Fruit fly (Drosophila melanogaster) whole organism, embryonic: ENCODE data around the gene CG18262.
A peak's percentile ranks its signal among the peaks of the same experiment; 100 is the strongest.

Source experiments
- Asciz ChIP-seq: fragments of 200-800 bp; sonication (Bioruptor generic); optimal IDR thresholded peaks from 2 replicates; lab custom pipeline; 2017; ENCODE audit warnings: missing biosample characterization, mild to moderate bottlenecking, missing genetic modification characterization, missing genetic modification reagents
- Awh ChIP-seq: fragments of 200-800 bp; sonication (Bioruptor generic); IDR thresholded peaks from 2 replicates; pipeline ENCODE4, ENCODE4 v1.3.6; 2022; ENCODE audit warnings: missing biosample characterization, missing genetic modification characterization
- CG1024 ChIP-seq: fragments of 200-800 bp; sonication (Bioruptor generic); IDR thresholded peaks from 2 replicates; pipeline ENCODE4 v1.3.6; 2022; ENCODE audit warnings: missing biosample characterization, missing genetic modification characterization
- CG10565 ChIP-seq: fragments of 200-800 bp; sonication (Bioruptor generic); optimal IDR thresholded peaks from 3 replicates; lab custom pipeline; 2016; ENCODE audit warnings: missing biosample characterization, mild to moderate bottlenecking, missing genetic modification characterization
- CG12155 ChIP-seq: fragments of 200-800 bp; sonication (Bioruptor generic); optimal IDR thresholded peaks from 3 replicates; lab custom pipeline; 2016; ENCODE audit warnings: missing biosample characterization, missing genetic modification characterization
- CG12299 ChIP-seq: fragments of 200-800 bp; sonication (Bioruptor generic); optimal IDR thresholded peaks from 2 replicates; lab custom pipeline; 2018; ENCODE audit warnings: missing biosample characterization, mild to moderate bottlenecking, missing genetic modification characterization
- CG13775 ChIP-seq: fragments of 200-800 bp; sonication (Bioruptor generic); optimal IDR thresholded peaks from 3 replicates; lab custom pipeline; 2017; ENCODE audit warnings: missing biosample characterization, mild to moderate bottlenecking, missing genetic modification characterization
- CG13894 ChIP-seq: fragments of 200-800 bp; sonication (Bioruptor generic); optimal IDR thresholded peaks from 3 replicates; lab custom pipeline; 2018; ENCODE audit warnings: missing biosample characterization, mild to moderate bottlenecking, missing genetic modification characterization, moderate library complexity
- CG15514 ChIP-seq: fragments of 200-800 bp; sonication (Bioruptor generic); optimal IDR thresholded peaks from 3 replicates; lab custom pipeline; 2017; ENCODE audit warnings: missing biosample characterization, missing genetic modification characterization, mild to moderate bottlenecking, moderate library complexity, missing genetic modification reagents
- CG17186 ChIP-seq: fragments of 200-800 bp; sonication (Bioruptor generic); optimal IDR thresholded peaks from 3 replicates; lab custom pipeline; 2017; ENCODE audit warnings: missing biosample characterization, missing genetic modification reagents, missing genetic modification characterization
- CG17359 ChIP-seq: fragments of 200-800 bp; sonication (Bioruptor generic); optimal IDR thresholded peaks from 3 replicates; lab custom pipeline; 2018; ENCODE audit warnings: missing biosample characterization, mild to moderate bottlenecking, missing genetic modification characterization, moderate library complexity
- CG17612 ChIP-seq: fragments of 200-800 bp; sonication (Bioruptor generic); IDR thresholded peaks from 2 replicates; pipeline ENCODE4 v1.3.6; 2022; ENCODE audit warnings: missing biosample characterization, missing genetic modification characterization
- CG17802 ChIP-seq: fragments of 200-800 bp; sonication (Bioruptor generic); optimal IDR thresholded peaks from 2 replicates; lab custom pipeline; 2018; ENCODE audit warnings: missing biosample characterization, mild to moderate bottlenecking, missing genetic modification characterization, moderate library complexity
- CG1832 ChIP-seq: fragments of 200-800 bp; sonication (Bioruptor generic); optimal IDR thresholded peaks from 2 replicates; lab custom pipeline; 2017; ENCODE audit warnings: missing biosample characterization, mild to moderate bottlenecking, missing genetic modification characterization, inconsistent platforms
- CG2116 ChIP-seq: fragments of 200-800 bp; sonication (Bioruptor generic); optimal IDR thresholded peaks from 3 replicates; lab custom pipeline; 2018; ENCODE audit warnings: missing biosample characterization, mild to moderate bottlenecking, missing genetic modification characterization
- CG33557 ChIP-seq: fragments of 200-800 bp; sonication (Bioruptor generic); optimal IDR thresholded peaks from 2 replicates; lab custom pipeline; 2019; ENCODE audit warnings: missing biosample characterization, mild to moderate bottlenecking, missing genetic modification characterization, moderate library complexity
- CG3407 ChIP-seq: fragments of 200-800 bp; sonication (Bioruptor generic); optimal IDR thresholded peaks from 2 replicates; lab custom pipeline; 2018; ENCODE audit warnings: missing biosample characterization, mild to moderate bottlenecking, missing genetic modification characterization
- CG5953 ChIP-seq: fragments of 200-800 bp; sonication (Bioruptor generic); IDR thresholded peaks from 2 replicates; pipeline ENCODE4 v1.3.6; 2022; ENCODE audit warnings: missing biosample characterization, missing genetic modification characterization
- CG6813 ChIP-seq: fragments of 200-800 bp; sonication (Bioruptor generic); optimal IDR thresholded peaks from 2 replicates; lab custom pipeline; 2017; ENCODE audit warnings: missing biosample characterization, missing genetic modification characterization, mild to moderate bottlenecking, moderate library complexity, missing genetic modification reagents
- CG7556 ChIP-seq: fragments of 200-800 bp; sonication (Bioruptor generic); optimal IDR thresholded peaks from 2 replicates; lab custom pipeline; 2017; ENCODE audit warnings: missing biosample characterization, mild to moderate bottlenecking, missing genetic modification characterization
- D19A ChIP-seq: fragments of 200-800 bp; optimal IDR thresholded peaks from 3 replicates; lab custom pipeline; 2019; ENCODE audit warnings: missing biosample characterization, mild to moderate bottlenecking, missing genetic modification characterization, moderate library complexity
- Dref ChIP-seq: fragments of 200-800 bp; sonication (Bioruptor generic); IDR thresholded peaks from 2 replicates; pipeline ENCODE4 v1.3.6; 2022; ENCODE audit warnings: missing biosample characterization, missing genetic modification characterization
- Gsc ChIP-seq: fragments of 200-800 bp; sonication (Bioruptor generic); IDR thresholded peaks from 2 replicates; pipeline ENCODE4 v1.3.6; 2022; ENCODE audit warnings: missing biosample characterization, missing genetic modification characterization
- H15 ChIP-seq: fragments of 200-800 bp; sonication (Bioruptor generic); IDR thresholded peaks from 3 replicates; pipeline ENCODE4 v1.3.6; 2022; ENCODE audit warnings: missing biosample characterization, missing genetic modification characterization
- HHEX ChIP-seq: fragments of 200-800 bp; sonication (Bioruptor generic); optimal IDR thresholded peaks from 3 replicates; lab custom pipeline; 2017; ENCODE audit warnings: missing biosample characterization, mild to moderate bottlenecking, missing genetic modification characterization, missing genetic modification reagents
- HLH4C ChIP-seq: fragments of 200-800 bp; sonication (Bioruptor generic); IDR thresholded peaks from 3 replicates; pipeline ENCODE4 v1.3.6; 2022; ENCODE audit warnings: missing biosample characterization, missing genetic modification characterization; ENCODE audit not compliant: partially characterized antibody
- Mad ChIP-seq: fragments of 200-800 bp; sonication (Bioruptor generic); optimal IDR thresholded peaks from 2 replicates; lab custom pipeline; 2016; ENCODE audit warnings: missing biosample characterization, missing genetic modification characterization
- Meics ChIP-seq: fragments of 200-800 bp; sonication (Bioruptor generic); optimal IDR thresholded peaks from 2 replicates; lab custom pipeline; 2017; ENCODE audit warnings: missing biosample characterization, mild to moderate bottlenecking, missing genetic modification characterization
- Mrtf ChIP-seq: fragments of 200-800 bp; sonication (Bioruptor generic); IDR thresholded peaks from 3 replicates; pipeline ENCODE4 v1.3.6; 2022; ENCODE audit warnings: missing biosample characterization, missing genetic modification characterization
- Neu2 ChIP-seq: fragments of 200-800 bp; sonication (Bioruptor generic); optimal IDR thresholded peaks from 3 replicates; lab custom pipeline; 2016; ENCODE audit warnings: missing biosample characterization, missing genetic modification characterization, borderline replicate concordance
- Opbp ChIP-seq: fragments of 200-800 bp; sonication (Bioruptor generic); IDR thresholded peaks from 3 replicates; pipeline ENCODE4 v1.3.6; 2022; ENCODE audit warnings: missing biosample characterization, missing genetic modification characterization; ENCODE audit not compliant: partially characterized antibody
- Ptx1 ChIP-seq: fragments of 200-800 bp; sonication (Bioruptor generic); IDR thresholded peaks from 2 replicates; pipeline ENCODE4 v1.3.6; 2022; ENCODE audit warnings: missing biosample characterization, missing genetic modification characterization
- Xbp1 ChIP-seq: fragments of 200-800 bp; sonication (Bioruptor generic); optimal IDR thresholded peaks from 3 replicates; lab custom pipeline; 2016; ENCODE audit warnings: missing biosample characterization, mild to moderate bottlenecking, missing genetic modification characterization
- ap ChIP-seq: fragments of 200-800 bp; sonication (Bioruptor generic); IDR thresholded peaks from 2 replicates; pipeline ENCODE4 v1.3.6; 2022; ENCODE audit warnings: missing biosample characterization, missing genetic modification characterization
- ase ChIP-seq: fragments of 200-800 bp; sonication (Bioruptor generic); IDR thresholded peaks from 3 replicates; pipeline ENCODE4 v1.3.6; 2022; ENCODE audit warnings: missing biosample characterization, missing genetic modification characterization
- dimm ChIP-seq: fragments of 200-800 bp; sonication (Bioruptor generic); IDR thresholded peaks from 2 replicates; pipeline ENCODE4 v1.3.6; 2022; ENCODE audit warnings: missing biosample characterization, missing genetic modification characterization
- lilli ChIP-seq: fragments of 200-800 bp; sonication (Bioruptor generic); optimal IDR thresholded peaks from 3 replicates; lab custom pipeline; 2016; ENCODE audit warnings: missing biosample characterization, missing genetic modification characterization
- lmd ChIP-seq: fragments of 200-800 bp; sonication (Bioruptor generic); IDR thresholded peaks from 2 replicates; pipeline ENCODE4 v1.3.6; 2022; ENCODE audit warnings: missing biosample characterization, missing genetic modification characterization
- org-1 ChIP-seq: fragments of 200-800 bp; sonication (Bioruptor generic); optimal IDR thresholded peaks from 2 replicates; lab custom pipeline; 2017; ENCODE audit warnings: missing biosample characterization, missing genetic modification characterization
- pita ChIP-seq: fragments of 200-800 bp; sonication (Bioruptor generic); optimal IDR thresholded peaks from 2 replicates; lab custom pipeline; 2017; ENCODE audit warnings: missing biosample characterization, mild to moderate bottlenecking, missing genetic modification characterization
- sim ChIP-seq: fragments of 200-800 bp; sonication (Bioruptor generic); IDR thresholded peaks from 2 replicates; pipeline ENCODE4 v1.3.6; 2022; ENCODE audit warnings: missing biosample characterization, missing genetic modification characterization
- sisA ChIP-seq: fragments of 200-800 bp; sonication (Bioruptor generic); IDR thresholded peaks from 2 replicates; pipeline ENCODE4 v1.3.6; 2022; ENCODE audit warnings: missing biosample characterization, missing genetic modification characterization
- slou ChIP-seq: fragments of 200-800 bp; sonication (Bioruptor generic); optimal IDR thresholded peaks from 3 replicates; lab custom pipeline; 2016; ENCODE audit warnings: missing biosample characterization, missing genetic modification characterization
- stc ChIP-seq: fragments of 200-800 bp; sonication (Bioruptor generic); IDR thresholded peaks from 2 replicates; pipeline ENCODE4 v1.3.6; 2022; ENCODE audit warnings: missing biosample characterization, missing genetic modification characterization
- tio ChIP-seq: fragments of 200-800 bp; sonication (Bioruptor generic); optimal IDR thresholded peaks from 2 replicates; lab custom pipeline; 2017; ENCODE audit warnings: missing biosample characterization, missing genetic modification characterization, inconsistent platforms
- unpg ChIP-seq: fragments of 200-800 bp; sonication (Bioruptor generic); optimal IDR thresholded peaks from 3 replicates; lab custom pipeline; 2018; ENCODE audit warnings: missing biosample characterization, mild to moderate bottlenecking, missing genetic modification characterization, moderate library complexity
- zen ChIP-seq: fragments of 200-800 bp; sonication (Bioruptor generic); optimal IDR thresholded peaks from 3 replicates; lab custom pipeline; 2018; ENCODE audit warnings: missing biosample characterization, mild to moderate bottlenecking, missing genetic modification characterization, moderate library complexity
- zf30C ChIP-seq: fragments of 200-800 bp; sonication (Bioruptor generic); optimal IDR thresholded peaks from 3 replicates; lab custom pipeline; 2018; ENCODE audit warnings: missing biosample characterization, mild to moderate bottlenecking, missing genetic modification characterization
- zfh1 ChIP-seq: fragments of 200-800 bp; sonication (Bioruptor generic); IDR thresholded peaks from 3 replicates; pipeline ENCODE4 v1.3.6; 2022; ENCODE audit warnings: missing biosample characterization, missing genetic modification characterization

The CG18262 gene

dm6 chrX:8114476-8115342 is 38.0 kb upstream of the CG18262 start (continued):
- TF ChIP-seq Gsc (no peak), ase (GFP tag; lab: Robert Waterston, UW) (no peak), CG1024 (GFP tag; lab: Robert Waterston, UW) (no peak), stc (peak; percentile 67), CG17186 (GFP tag; lab: Kevin White, UChicago) (no peak), pita (GFP tag; lab: Kevin White, UChicago) (no peak), Mad (GFP tag; lab: Kevin White, UChicago) (no peak), zfh1 (GFP tag; lab: Robert Waterston, UW) (peak; percentile 50; the same call in 1 of the 3 replicates), CG12155 (GFP tag; lab: Kevin White, UChicago) (peak; percentile 41), CG33557 (no peak), CG13775 (GFP tag; lab: Kevin White, UChicago) (peak; percentile 52), H15 (GFP tag; lab: Robert Waterston, UW) (no peak), zf30C (GFP tag; lab: Kevin White, UChicago) (no peak), CG10565 (no peak), HHEX (peak; percentile 70), D19A (tag; lab: Kevin White, UChicago) (peak; percentile 47), slou (GFP tag; lab: Kevin White, UChicago) (no peak), HLH4C (GFP tag; lab: Robert Waterston, UW) (no peak), CG3407 (GFP tag; lab: Kevin White, UChicago) (no peak), Dref (GFP tag; lab: Robert Waterston, UW) (no peak), Awh (GFP tag; lab: Robert Waterston, UW) (no peak), CG12299 (tag; lab: Kevin White, UChicago) (peak; percentile 25), tio (no peak), dimm (GFP tag; lab: Robert Waterston, UW) (no peak), CG17612 (no peak), unpg (peak; percentile 75), CG5953 (no peak), Meics (GFP tag; lab: Kevin White, UChicago) (peak; percentile 82), CG15514 (peak; percentile 41), Asciz (peak; percentile 53), CG17802 (tag; lab: Kevin White, UChicago) (no peak), sisA (GFP tag; lab: Robert Waterston, UW) (peak; percentile 39; the same call in 1 of the 2 replicates), zen (peak; percentile 13), Ptx1 (peak; percentile 51; the same call in 1 of the 2 replicates), CG13894 (tag; lab: Kevin White, UChicago) (peak; percentile 64), Neu2 (no peak), sim (0 out of 2 replicates have a peak, but pooled peaks have one; percentile 23), Opbp (GFP tag; lab: Robert Waterston, UW) (no peak), lmd (GFP tag; lab: Robert Waterston, UW) (peak; percentile 67), ap (GFP tag; lab: Robert Waterston, UW) (peak; percentile 68; the same call in 1 of the 2 replicates), CG6813 (peak; percentile 48), org-1 (GFP tag; lab: Kevin White, UChicago) (peak; percentile 58), Xbp1 (GFP tag; lab: Kevin White, UChicago) (peak; percentile 62), CG7556 (peak; percentile 74), lilli (GFP tag; lab: Kevin White, UChicago) (peak; percentile 46), Mrtf (no peak), CG2116 (GFP tag; lab: Kevin White, UChicago) (peak; percentile 59), CG1832 (no peak), CG17359 (tag; lab: Kevin White, UChicago) (peak; percentile 62)
